Fruit fly (Drosophila melanogaster) whole organism, embryonic: ENCODE data around the gene Obp83ef.

Source experiments
- Blimp-1 ChIP-seq: fragments of 200-800 bp; sonication (Bioruptor generic); optimal IDR thresholded peaks from 3 replicates; lab custom pipeline; 2018; ENCODE audit warnings: missing biosample characterization, missing genetic modification characterization, mild to moderate bottlenecking, moderate library complexity, missing genetic modification reagents
- CG10147 ChIP-seq: fragments of 200-800 bp; sonication (Bioruptor generic); optimal IDR thresholded peaks from 2 replicates; lab custom pipeline; 2019; ENCODE audit warnings: missing biosample characterization, mild to moderate bottlenecking, missing genetic modification characterization, moderate library complexity
- CG1024 ChIP-seq: fragments of 200-800 bp; sonication (Bioruptor generic); IDR thresholded peaks from 2 replicates; pipeline ENCODE4 v1.3.6; 2022; ENCODE audit warnings: missing biosample characterization, missing genetic modification characterization
- CG10274 ChIP-seq: fragments of 200-800 bp; sonication (Bioruptor generic); optimal IDR thresholded peaks from 3 replicates; lab custom pipeline; 2017; ENCODE audit warnings: missing biosample characterization, mild to moderate bottlenecking, missing genetic modification characterization
- CG10366 ChIP-seq: fragments of 200-800 bp; sonication (Bioruptor generic); IDR thresholded peaks from 2 replicates; pipeline ENCODE4 v1.3.6; 2022; ENCODE audit warnings: missing biosample characterization, missing genetic modification characterization
- CG17328 ChIP-seq: fragments of 200-800 bp; sonication (Bioruptor generic); IDR thresholded peaks from 2 replicates; pipeline ENCODE4 v1.3.6; 2022; ENCODE audit warnings: missing biosample characterization, missing genetic modification characterization
- CG2120 ChIP-seq: fragments of 200-800 bp; sonication (Bioruptor generic); optimal IDR thresholded peaks from 3 replicates; lab custom pipeline; 2016; ENCODE audit warnings: missing biosample characterization, missing genetic modification characterization
- CG31388 ChIP-seq: fragments of 200-800 bp; sonication (Bioruptor generic); optimal IDR thresholded peaks from 2 replicates; lab custom pipeline; 2016; ENCODE audit warnings: missing biosample characterization, missing genetic modification characterization
- CG31441 ChIP-seq: fragments of 200-800 bp; sonication (Bioruptor generic); IDR thresholded peaks from 2 replicates; pipeline ENCODE4 v1.3.6; 2022; ENCODE audit warnings: missing biosample characterization, missing genetic modification characterization
- CG32532 ChIP-seq: fragments of 200-800 bp; sonication (Bioruptor generic); IDR thresholded peaks from 2 replicates; pipeline ENCODE4 v1.3.6; 2022; ENCODE audit warnings: missing biosample characterization, missing genetic modification characterization
- CG34224 ChIP-seq: fragments of 200-800 bp; sonication (Bioruptor generic); IDR thresholded peaks from 3 replicates; pipeline ENCODE4 v1.3.6; 2022; ENCODE audit warnings: missing biosample characterization, missing genetic modification characterization; ENCODE audit not compliant: partially characterized antibody
- CG4328 ChIP-seq: fragments of 200-800 bp; sonication (Bioruptor generic); optimal IDR thresholded peaks from 3 replicates; lab custom pipeline; 2017; ENCODE audit warnings: missing biosample characterization, missing genetic modification reagents, missing genetic modification characterization
- CG6765 ChIP-seq: fragments of 200-800 bp; sonication (Bioruptor generic); optimal IDR thresholded peaks from 3 replicates; lab custom pipeline; 2017; ENCODE audit warnings: missing biosample characterization, mild to moderate bottlenecking, missing genetic modification characterization
- CG7271 ChIP-seq: fragments of 200-800 bp; sonication (Bioruptor generic); optimal IDR thresholded peaks from 2 replicates; lab custom pipeline; 2018; ENCODE audit warnings: missing biosample characterization, mild to moderate bottlenecking, missing genetic modification characterization, moderate library complexity
- CG7839 ChIP-seq: fragments of 200-800 bp; sonication (Bioruptor generic); optimal IDR thresholded peaks from 3 replicates; lab custom pipeline; 2018; ENCODE audit warnings: missing biosample characterization, mild to moderate bottlenecking, missing genetic modification characterization, moderate library complexity
- CHES-1-like ChIP-seq: fragments of 200-800 bp; sonication (Bioruptor generic); optimal IDR thresholded peaks from 2 replicates; lab custom pipeline; 2016; ENCODE audit warnings: missing biosample characterization, missing genetic modification characterization
- Camta ChIP-seq: fragments of 200-800 bp; sonication (Bioruptor generic); optimal IDR thresholded peaks from 2 replicates; lab custom pipeline; 2016; ENCODE audit warnings: missing biosample characterization, missing genetic modification characterization
- CoRest ChIP-seq: fragments of 200-800 bp; sonication (Bioruptor generic); optimal IDR thresholded peaks from 3 replicates; lab custom pipeline; 2018; ENCODE audit warnings: missing biosample characterization, mild to moderate bottlenecking, missing genetic modification characterization, moderate library complexity
- D19A ChIP-seq: fragments of 200-800 bp; optimal IDR thresholded peaks from 3 replicates; lab custom pipeline; 2019; ENCODE audit warnings: missing biosample characterization, mild to moderate bottlenecking, missing genetic modification characterization, moderate library complexity
- Deaf1 ChIP-seq: fragments of 200-800 bp; optimal IDR thresholded peaks from 3 replicates; lab custom pipeline; 2019; ENCODE audit warnings: missing biosample characterization, mild to moderate bottlenecking, missing genetic modification characterization, moderate library complexity
- Dip2 ChIP-seq: fragments of 200-800 bp; sonication (Bioruptor generic); IDR thresholded peaks from 2 replicates; pipeline ENCODE4 v1.3.6; 2022; ENCODE audit warnings: missing biosample characterization, missing genetic modification characterization
- Drgx ChIP-seq: fragments of 200-800 bp; sonication (Bioruptor generic); IDR thresholded peaks from 2 replicates; pipeline ENCODE4 v1.3.6; 2022; ENCODE audit warnings: missing biosample characterization, missing genetic modification characterization
- E2f2 ChIP-seq: fragments of 200-800 bp; sonication (Bioruptor generic); IDR thresholded peaks from 2 replicates; pipeline ENCODE4 v1.3.6; 2022; ENCODE audit warnings: missing biosample characterization, missing genetic modification characterization
- Fer1 ChIP-seq: fragments of 200-800 bp; sonication (Bioruptor generic); optimal IDR thresholded peaks from 2 replicates; lab custom pipeline; 2017; ENCODE audit warnings: missing biosample characterization, mild to moderate bottlenecking, missing genetic modification characterization
- H15 ChIP-seq: fragments of 200-800 bp; sonication (Bioruptor generic); IDR thresholded peaks from 3 replicates; pipeline ENCODE4 v1.3.6; 2022; ENCODE audit warnings: missing biosample characterization, missing genetic modification characterization
- Hand ChIP-seq: fragments of 200-800 bp; sonication (Bioruptor generic); optimal IDR thresholded peaks from 2 replicates; lab custom pipeline; 2017; ENCODE audit warnings: mild to moderate bottlenecking, missing biosample characterization, missing genetic modification reagents, missing genetic modification characterization
- Hmr ChIP-seq: fragments of 200-800 bp; sonication (Bioruptor generic); optimal IDR thresholded peaks from 3 replicates; lab custom pipeline; 2017; ENCODE audit warnings: mild to moderate bottlenecking, missing biosample characterization, missing genetic modification reagents, missing genetic modification characterization
- Hr3 ChIP-seq: fragments of 200-800 bp; sonication (Bioruptor generic); optimal IDR thresholded peaks from 3 replicates; lab custom pipeline; 2016; ENCODE audit warnings: missing biosample characterization, missing genetic modification characterization
- Max ChIP-seq: fragments of 200-800 bp; sonication (Bioruptor generic); optimal IDR thresholded peaks from 2 replicates; lab custom pipeline; 2016; ENCODE audit warnings: missing biosample characterization, mild to moderate bottlenecking, missing genetic modification characterization
- Med ChIP-seq: fragments of 200-800 bp; sonication (Bioruptor generic); peaks from one replicate; lab custom pipeline; 2016; ENCODE audit warnings: missing biosample characterization, missing genetic modification characterization, mild to moderate bottlenecking, inconsistent platforms, moderate library complexity
- Myb ChIP-seq: fragments of 200-800 bp; sonication (Bioruptor generic); optimal IDR thresholded peaks from 2 replicates; lab custom pipeline; 2016; ENCODE audit warnings: missing biosample characterization, missing genetic modification characterization
- NC2β ChIP-seq: fragments of 200-800 bp; sonication (Bioruptor generic); optimal IDR thresholded peaks from 2 replicates; lab custom pipeline; 2016; ENCODE audit warnings: missing biosample characterization, missing genetic modification characterization
- PHDP ChIP-seq: fragments of 200-800 bp; sonication (Bioruptor generic); optimal IDR thresholded peaks from 3 replicates; lab custom pipeline; 2018; ENCODE audit warnings: missing biosample characterization, mild to moderate bottlenecking, missing genetic modification characterization, moderate library complexity
- Ptx1 ChIP-seq: fragments of 200-800 bp; sonication (Bioruptor generic); IDR thresholded peaks from 2 replicates; pipeline ENCODE4 v1.3.6; 2022; ENCODE audit warnings: missing biosample characterization, missing genetic modification characterization
- Rfx ChIP-seq: fragments of 200-800 bp; sonication (Bioruptor generic); IDR thresholded peaks from 2 replicates; pipeline ENCODE4 v1.3.6; 2022; ENCODE audit warnings: missing biosample characterization, missing genetic modification characterization
- Sox102F ChIP-seq: fragments of 200-800 bp; sonication (Bioruptor generic); optimal IDR thresholded peaks from 2 replicates; lab custom pipeline; 2018; ENCODE audit warnings: missing biosample characterization, mild to moderate bottlenecking, missing genetic modification characterization, moderate library complexity
- Spps ChIP-seq: fragments of 200-800 bp; sonication (Bioruptor generic); optimal IDR thresholded peaks from 2 replicates; lab custom pipeline; 2018; ENCODE audit warnings: missing biosample characterization, mild to moderate bottlenecking, missing genetic modification characterization
- bbx ChIP-seq: fragments of 200-800 bp; sonication (Bioruptor generic); IDR thresholded peaks from 2 replicates; pipeline ENCODE4 v1.3.6; 2022; ENCODE audit warnings: missing biosample characterization, missing genetic modification characterization; ENCODE audit not compliant: partially characterized antibody
- cato ChIP-seq: fragments of 200-800 bp; sonication (Bioruptor generic); optimal IDR thresholded peaks from 2 replicates; lab custom pipeline; 2016; ENCODE audit warnings: missing biosample characterization, missing genetic modification characterization, borderline replicate concordance
- cwo ChIP-seq: fragments of 200-800 bp; sonication (Bioruptor generic); optimal IDR thresholded peaks from 3 replicates; lab custom pipeline; 2017; ENCODE audit warnings: missing biosample characterization, missing genetic modification characterization, mild to moderate bottlenecking, moderate library complexity, missing genetic modification reagents
- dysf ChIP-seq: fragments of 200-800 bp; sonication (Bioruptor generic); IDR thresholded peaks from 3 replicates; pipeline ENCODE4 v1.3.6; 2022; ENCODE audit warnings: missing biosample characterization, missing genetic modification characterization
- en ChIP-seq: fragments of 200-800 bp; sonication (Bioruptor generic); optimal IDR thresholded peaks from 2 replicates; lab custom pipeline; 2016; ENCODE audit warnings: missing biosample characterization, missing genetic modification characterization
- esg ChIP-seq: fragments of 200-800 bp; sonication (Bioruptor generic); conservative IDR thresholded peaks from 2 replicates; pipeline ENCODE4 v1.3.6; 2022; ENCODE audit warnings: missing biosample characterization, missing genetic modification characterization
- gem ChIP-seq: fragments of 200-800 bp; sonication (Bioruptor generic); optimal IDR thresholded peaks from 2 replicates; lab custom pipeline; 2019; ENCODE audit warnings: missing biosample characterization, mild to moderate bottlenecking, missing genetic modification characterization, moderate library complexity
- nmo ChIP-seq: fragments of 200-800 bp; sonication (Bioruptor generic); optimal IDR thresholded peaks from 2 replicates; lab custom pipeline; 2018; ENCODE audit warnings: missing biosample characterization, mild to moderate bottlenecking, missing genetic modification characterization, moderate library complexity
- scrt ChIP-seq: fragments of 200-800 bp; sonication (Bioruptor generic); optimal IDR thresholded peaks from 2 replicates; lab custom pipeline; 2018; ENCODE audit warnings: missing biosample characterization, mild to moderate bottlenecking, missing genetic modification characterization, moderate library complexity
- tin ChIP-seq: fragments of 200-800 bp; sonication (Bioruptor generic); optimal IDR thresholded peaks from 3 replicates; lab custom pipeline; 2016; ENCODE audit warnings: missing biosample characterization, missing genetic modification characterization
- usp ChIP-seq: fragments of >200 bp; optimal IDR thresholded peaks from 2 replicates; lab custom pipeline; 2017; ENCODE audit warnings: missing biosample characterization, missing genetic modification characterization
- vvl ChIP-seq: fragments of 200-800 bp; sonication (Bioruptor generic); IDR thresholded peaks from 2 replicates; pipeline ENCODE4 v1.3.6; 2022; ENCODE audit warnings: missing biosample characterization, missing genetic modification characterization
- wek ChIP-seq: fragments of 200-800 bp; sonication (Bioruptor generic); optimal IDR thresholded peaks from 3 replicates; lab custom pipeline; 2018; ENCODE audit warnings: missing biosample characterization, mild to moderate bottlenecking, missing genetic modification characterization, moderate library complexity

The Obp83ef gene

DNA sequence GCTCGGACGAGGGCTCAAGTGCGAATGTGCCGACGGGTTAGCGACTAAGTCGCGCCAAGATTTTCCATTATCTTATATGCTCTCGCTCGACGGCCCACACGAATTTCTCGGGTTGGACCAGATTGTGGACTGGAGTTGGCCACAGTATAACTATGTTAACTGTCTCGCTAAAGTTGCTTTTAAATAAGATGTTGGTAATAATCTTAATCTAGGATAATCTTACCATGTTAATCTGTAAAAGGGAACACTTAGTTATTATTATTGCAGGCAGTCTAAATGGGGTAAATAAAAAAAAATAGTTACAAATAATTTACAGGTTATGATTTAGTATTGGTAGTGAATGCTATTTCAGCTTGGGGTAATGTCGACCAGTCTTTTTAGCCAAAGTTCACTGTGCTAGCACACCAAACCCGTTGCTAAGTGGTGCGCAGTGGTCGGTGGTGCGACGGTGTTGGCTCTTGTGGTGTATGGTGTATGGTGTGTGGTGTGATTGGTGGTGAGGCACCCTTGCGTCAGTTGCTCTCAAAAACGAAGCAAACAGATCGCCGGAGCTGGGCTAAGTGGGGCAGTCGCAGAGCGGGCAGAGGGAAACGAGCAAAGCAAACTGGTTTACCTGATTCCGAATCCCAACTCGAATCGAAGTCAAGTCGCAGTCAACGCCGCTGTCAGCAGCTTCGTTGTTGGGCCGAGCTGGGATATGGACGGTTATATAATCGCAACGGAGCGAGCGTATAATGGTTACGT is 1.6 kb upstream of the Obp83ef start, which contains the start of gene Obp83g (continued):
- 0 out of 2 replicates have a peak, but pooled peaks have one; percentile 12 for TF ChIP-seq CG17328 (GFP tag; lab: Robert Waterston, UW)
- TF ChIP-seq esg (GFP tag; lab: Robert Waterston, UW) = no peak
- peak; percentile 18 for TF ChIP-seq CG6765 (GFP tag; lab: Kevin White, UChicago)
- peak; percentile 66 for TF ChIP-seq Rfx (GFP tag; lab: Robert Waterston, UW)
- no peak for TF ChIP-seq Max
- TF ChIP-seq Spps (tag; lab: Kevin White, UChicago) = no peak
- peak; percentile 46 for TF ChIP-seq nmo (GFP tag; lab: Kevin White, UChicago)
- peak; percentile 73 for TF ChIP-seq dysf (GFP tag; lab: Robert Waterston, UW)
- TF ChIP-seq Hand (GFP tag; lab: Kevin White, UChicago) = no peak
- peak; percentile 3 for TF ChIP-seq Myb (GFP tag; lab: Kevin White, UChicago)
- no peak for TF ChIP-seq Camta (GFP tag; lab: Kevin White, UChicago)
- TF ChIP-seq CG10366 (GFP tag; lab: Robert Waterston, UW) = peak; percentile 23; the same call in 1 of the 2 replicates
- peak; percentile 53; the same call in 1 of the 2 replicates for TF ChIP-seq CG32532 (GFP tag; lab: Robert Waterston, UW)
- peak; percentile 47; the same call in 1 of the 2 replicates for TF ChIP-seq CG31441 (GFP tag; lab: Robert Waterston, UW)
- TF ChIP-seq Blimp-1 (GFP tag; lab: Kevin White, UChicago) = peak; percentile 14
- TF ChIP-seq CG4328 (GFP tag; lab: Kevin White, UChicago) = peak; percentile 30
- peak; percentile 31 for TF ChIP-seq CG10274 (GFP tag; lab: Kevin White, UChicago)
- peak; percentile 32 for TF ChIP-seq Fer1 (GFP tag; lab: Kevin White, UChicago)
- no peak for TF ChIP-seq CG7271 (tag; lab: Kevin White, UChicago)
- TF ChIP-seq CoRest = peak; percentile 64
- peak; percentile 33 for TF ChIP-seq scrt (GFP tag; lab: Kevin White, UChicago)
- TF ChIP-seq CG10147 = peak; percentile 47
- TF ChIP-seq Deaf1 = peak; percentile 79
- TF ChIP-seq D19A = peak; percentile 12
- peak; percentile 21; the same call in 1 of the 2 replicates for TF ChIP-seq E2f2
- TF ChIP-seq Drgx (GFP tag; lab: Robert Waterston, UW) = peak; percentile 66
- no peak for TF ChIP-seq Dip2
- TF ChIP-seq Hr3 (GFP tag; lab: Kevin White, UChicago) = no peak
- no peak for TF ChIP-seq NC2β (GFP tag; lab: Kevin White, UChicago)
- TF ChIP-seq Ptx1 (GFP tag; lab: Robert Waterston, UW) = peak; percentile 58
- TF ChIP-seq CG7839 (tag; lab: Kevin White, UChicago) = peak; percentile 51
- no peak for TF ChIP-seq en (GFP tag; lab: Kevin White, UChicago)
- no peak for TF ChIP-seq wek (GFP tag; lab: Kevin White, UChicago)
- no peak for TF ChIP-seq bbx (GFP tag; lab: Robert Waterston, UW)
- no peak for TF ChIP-seq usp (GFP tag; lab: Kevin White, UChicago)
- TF ChIP-seq CG31388 (GFP tag; lab: Kevin White, UChicago) = no peak
- TF ChIP-seq CG1024 (GFP tag; lab: Robert Waterston, UW) = no peak
- peak; percentile 33; the same call in 1 of the 2 replicates for TF ChIP-seq vvl (GFP tag; lab: Robert Waterston, UW)

DNA sequence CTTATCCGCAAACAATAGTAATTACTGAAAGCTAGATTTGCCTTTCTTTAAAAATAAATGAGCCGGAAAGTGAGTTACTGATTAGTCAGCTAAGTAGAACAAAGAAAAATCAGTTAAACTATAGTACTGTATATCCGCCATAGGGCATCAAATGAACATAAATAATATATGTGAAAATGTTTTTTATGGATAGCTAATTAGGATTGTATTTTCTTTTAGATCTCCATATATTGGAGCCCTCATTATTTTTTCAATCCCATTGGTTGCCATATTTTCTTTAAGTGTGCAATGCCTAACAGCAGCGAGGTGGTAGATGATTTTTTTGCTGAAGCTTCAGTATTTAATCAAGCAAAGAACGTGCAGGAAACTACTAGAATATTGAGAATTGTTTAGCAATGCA is 3.0 kb downstream of the Obp83ef start, which contains the start of gene Obp83cd:
Obp83cd (plus strand) TSS at position 343 of the 400 bp plus-strand sequence.
- TF ChIP-seq Med (GFP tag; lab: Kevin White, UChicago) (peak; percentile 55), Sox102F (GFP tag; lab: Kevin White, UChicago) (peak; percentile 8), Hmr (no peak), cato (no peak), cwo (GFP tag; lab: Kevin White, UChicago) (peak; percentile 17), CoRest (peak; percentile 3), CG34224 (GFP tag; lab: Robert Waterston, UW) (no peak), PHDP (peak; percentile 25), CHES-1-like (GFP tag; lab: Kevin White, UChicago) (no peak), Drgx (GFP tag; lab: Robert Waterston, UW) (peak; percentile 45; the same call in 1 of the 2 replicates), H15 (GFP tag; lab: Robert Waterston, UW) (no peak), tin (no peak), gem (tag; lab: Kevin White, UChicago) (peak; percentile 27), CG2120 (GFP tag; lab: Kevin White, UChicago) (peak; percentile 19)
